Worm (Caenorhabditis elegans): ENCODE data around the gene srbc-5.

ce11 chrV:3276184-3276583 lies 16.0 kb downstream of the srbc-5 start:
- TF ChIP-seq snpc-4 (tag; optimal IDR thresholded peaks at IDR 0.05) (no peak), nhr-76 (tag; optimal IDR thresholded peaks at IDR 0.05) (no peak), elt-3 (tag; optimal IDR thresholded peaks at IDR 0.05) (no peak), mep-1 (tag; optimal IDR thresholded peaks at IDR 0.05) (no peak), elt-1 (tag; optimal IDR thresholded peaks at IDR 0.05; ENCODE audit: borderline replicate concordance, insufficient read depth) (no peak), lin-13 (tag; optimal IDR thresholded peaks at IDR 0.05) (no peak), unc-62 (GFP tag; optimal IDR thresholded peaks at IDR 0.05) (no peak), unc-39 (tag; optimal IDR thresholded peaks at IDR 0.05) (no peak), sptf-1 (tag; optimal IDR thresholded peaks at IDR 0.05) (no peak), nhr-12 (tag; optimal IDR thresholded peaks at IDR 0.05) (no peak)

Measured in whole organism, mixed stage, embryonic.